Worm (Caenorhabditis elegans): ENCODE measurements around the gene str-131.

DNA sequence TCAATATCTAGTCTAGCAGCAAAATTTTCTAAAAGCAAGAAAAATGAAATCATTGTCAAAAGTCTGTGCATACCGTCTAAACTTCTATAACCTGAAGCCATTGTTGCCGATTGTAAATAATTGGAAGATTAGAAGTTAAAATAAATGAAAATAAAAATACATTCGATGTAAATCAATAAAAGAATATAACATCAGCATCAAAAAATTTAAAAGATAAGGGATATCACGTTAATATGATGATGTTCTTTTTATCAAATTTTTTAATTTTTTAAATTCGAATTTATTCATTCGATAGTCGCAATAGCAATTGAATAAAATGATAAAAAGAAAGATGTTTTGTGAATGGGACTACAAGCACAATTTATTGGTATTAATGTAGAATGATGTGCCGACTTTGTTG lies 3.7 kb upstream of the str-131 start, which contains the start of gene C09H5.7:
- TF ChIP-seq lin-13 (GFP tag; optimal IDR thresholded peaks at IDR 0.05) (no peak), gmeb-1 (tag; optimal IDR thresholded peaks at IDR 0.05) (no peak), zag-1 (tag; optimal IDR thresholded peaks at IDR 0.05) (no peak), blmp-1 (tag; optimal IDR thresholded peaks at IDR 0.05; ENCODE audit: insufficient read depth) (no peak), unc-39 (tag; optimal IDR thresholded peaks at IDR 0.05) (no peak), nhr-23 (tag; optimal IDR thresholded peaks at IDR 0.05) (no peak), mdl-1 (tag; optimal IDR thresholded peaks at IDR 0.05) (no peak)

All from whole organism, L2 larva.